Fruit fly (Drosophila melanogaster): ENCODE measurements around the gene RhoGDI.

RhoGDI gene

DNA sequence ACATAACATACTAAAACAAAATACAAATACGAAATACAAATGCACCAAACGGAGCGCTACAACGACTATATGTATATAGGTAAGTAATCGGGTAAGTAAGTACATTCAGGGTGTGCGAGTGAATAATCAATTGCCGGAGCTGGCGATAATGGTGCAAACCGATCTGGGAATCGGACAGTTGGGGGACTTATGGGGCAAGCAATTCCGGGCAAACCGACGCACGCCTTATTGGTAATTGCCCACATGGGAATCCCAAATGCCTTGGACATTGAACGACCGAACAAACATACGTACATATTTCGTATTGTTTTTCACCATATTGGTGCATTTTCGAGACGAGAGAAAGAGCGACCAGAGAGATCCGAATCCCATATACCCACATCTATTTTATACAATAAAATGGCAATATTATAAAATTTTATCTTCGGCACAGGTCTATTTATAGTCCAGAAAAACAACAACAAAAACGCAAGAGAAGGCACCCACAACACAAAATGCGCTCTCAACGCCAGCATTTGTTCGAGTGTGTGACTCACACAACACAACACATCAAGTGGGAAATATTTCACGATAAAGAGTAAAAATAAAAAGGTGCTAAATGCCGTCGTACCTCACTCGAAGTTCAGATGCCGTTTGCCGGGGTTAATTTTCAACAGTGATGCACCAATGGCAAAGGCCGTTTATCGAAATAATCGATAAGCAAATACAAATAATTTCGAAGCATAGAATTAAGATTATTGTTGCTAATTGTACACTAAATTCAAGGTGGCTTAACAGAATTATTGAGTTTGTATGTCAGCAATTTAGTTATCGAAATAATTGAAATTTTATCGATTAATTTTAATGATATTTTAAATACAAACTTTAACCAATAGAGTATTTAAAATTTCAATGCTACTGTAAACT is 28.1 kb upstream of the RhoGDI start:
- TF ChIP-seq dl (GFP tag; optimal IDR thresholded peaks at IDR 0.05; ENCODE audit: insufficient read depth in 1 of 2, partially characterized antibody in 2 of 2): peak in 1 of 2 experiments; percentile 8
- TF ChIP-seq h (GFP tag; optimal IDR thresholded peaks at IDR 0.05): peak; percentile 57
- TF ChIP-seq Hnf4 (GFP tag; optimal IDR thresholded peaks at IDR 0.05): peak; percentile 31
- peak; percentile 41 for TF ChIP-seq Rel (GFP tag; optimal IDR thresholded peaks at IDR 0.05)
- peak; percentile 100 for TF ChIP-seq Rel (tag; optimal IDR thresholded peaks at IDR 0.05)
- TF ChIP-seq Dfd (GFP tag; optimal IDR thresholded peaks at IDR 0.05): no peak
- no peak for TF ChIP-seq Mio (GFP tag; optimal IDR thresholded peaks at IDR 0.05)
- TF ChIP-seq ey (GFP tag; optimal IDR thresholded peaks at IDR 0.05): peak; percentile 19
- TF ChIP-seq rgr (GFP tag; optimal IDR thresholded peaks at IDR 0.05): peak; percentile 7
- peak in 1 of 2 experiments; percentile 35 for TF ChIP-seq foxo (GFP tag; optimal IDR thresholded peaks at IDR 0.05)

DNA sequence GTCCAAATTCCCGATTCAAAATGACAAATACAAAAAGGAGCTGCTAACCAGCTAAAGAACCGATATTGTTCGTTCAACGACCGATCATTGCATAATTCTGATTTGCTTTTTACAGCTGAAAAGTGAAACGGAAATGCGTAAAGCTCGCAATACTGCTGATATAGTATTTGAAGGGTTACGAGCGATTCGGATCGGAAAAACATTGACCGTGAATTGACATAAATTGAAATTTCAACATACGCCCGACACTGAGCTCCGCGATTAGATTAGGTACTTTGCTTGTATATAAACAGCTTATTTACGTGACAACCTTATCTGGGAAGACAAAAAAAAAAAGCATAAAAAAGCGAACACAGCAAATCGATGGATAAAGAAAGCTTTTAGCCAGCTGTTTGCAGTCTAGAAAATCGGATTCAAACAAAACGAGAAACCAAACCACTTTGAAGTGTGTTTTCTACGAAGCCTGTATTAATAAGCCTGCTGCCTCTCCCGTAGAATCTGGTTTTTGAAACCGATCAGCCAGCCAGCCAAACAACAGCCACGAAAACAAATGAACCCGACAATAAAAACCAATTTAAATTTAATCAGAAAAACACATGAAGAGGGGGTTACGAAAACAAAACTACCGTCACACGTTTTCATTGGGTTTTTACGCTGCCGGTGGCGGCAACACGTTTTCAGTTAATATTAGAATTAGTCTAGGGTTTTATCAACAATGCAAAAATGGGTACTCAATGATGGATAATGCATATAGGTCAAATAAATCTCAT is 26.9 kb upstream of the RhoGDI start:
- no peak for TF ChIP-seq sv (GFP tag; optimal IDR thresholded peaks at IDR 0.05)
- TF ChIP-seq Myc (optimal IDR thresholded peaks at IDR 0.05): no peak
- TF ChIP-seq Rel (GFP tag; optimal IDR thresholded peaks at IDR 0.05): no peak
- peak; percentile 71 for TF ChIP-seq Rel (tag; optimal IDR thresholded peaks at IDR 0.05)

DNA sequence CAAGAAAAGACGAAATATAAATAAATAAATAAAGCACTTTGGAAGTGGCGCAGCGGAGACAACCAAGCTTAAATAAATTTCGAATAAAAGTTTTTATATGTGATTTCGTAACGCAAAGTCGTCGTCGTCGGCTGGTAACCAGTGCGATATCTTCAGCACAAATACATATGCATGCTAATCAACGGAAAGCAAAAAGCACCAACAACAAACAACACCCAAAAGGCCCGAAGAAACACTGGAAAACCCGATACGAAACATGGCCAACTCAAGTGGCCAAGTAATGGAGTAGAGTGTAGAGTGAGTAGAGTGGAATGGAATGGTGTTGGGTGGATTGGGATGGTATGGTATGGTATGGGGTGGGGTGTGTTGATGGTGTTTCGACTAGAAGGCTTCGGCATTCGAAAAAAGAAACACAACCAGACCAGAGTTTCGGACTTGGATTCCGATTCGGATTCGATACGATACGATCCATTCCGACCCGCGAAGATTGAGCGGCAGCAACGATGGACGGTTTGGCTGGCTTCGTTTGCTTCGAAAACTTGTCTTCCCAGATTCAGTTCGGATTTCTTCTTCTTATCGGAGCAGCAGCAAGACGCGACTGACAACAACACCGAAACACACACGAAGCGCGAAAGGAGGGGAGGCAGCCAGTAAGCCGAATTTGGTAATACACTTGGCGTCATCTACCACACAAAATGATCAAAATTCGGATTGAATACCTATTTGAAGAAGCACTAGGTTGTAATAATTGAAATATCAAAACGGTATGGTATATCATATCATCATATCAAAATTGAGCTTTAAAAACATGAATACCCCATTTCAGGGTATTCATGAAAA is 25.8 kb upstream of the RhoGDI start:
- TF ChIP-seq tai (GFP tag; optimal IDR thresholded peaks at IDR 0.05): peak; percentile 95
- TF ChIP-seq brk (GFP tag; optimal IDR thresholded peaks at IDR 0.05): peak; percentile 91
- TF ChIP-seq Myc (optimal IDR thresholded peaks at IDR 0.05): no peak
- TF ChIP-seq sv (GFP tag; optimal IDR thresholded peaks at IDR 0.05): peak; percentile 92
- peak; percentile 96 for TF ChIP-seq Rel (GFP tag; optimal IDR thresholded peaks at IDR 0.05)
- peak; percentile 73 for TF ChIP-seq Rel (tag; optimal IDR thresholded peaks at IDR 0.05)
- TF ChIP-seq HLH106 (tag; optimal IDR thresholded peaks at IDR 0.05): peak; percentile 96
- TF ChIP-seq Dif (GFP tag; optimal IDR thresholded peaks at IDR 0.05; ENCODE audit: partially characterized antibody): peak; percentile 5
- no peak for TF ChIP-seq dl (GFP tag; optimal IDR thresholded peaks at IDR 0.05; ENCODE audit: insufficient read depth in 1 of 2, partially characterized antibody in 2 of 2)
- no peak for TF ChIP-seq N (GFP tag; optimal IDR thresholded peaks at IDR 0.05)
- TF ChIP-seq dmrt93B (GFP tag; optimal IDR thresholded peaks at IDR 0.05): peak; percentile 82
- TF ChIP-seq Sp1 (GFP tag; optimal IDR thresholded peaks at IDR 0.05): peak; percentile 98
- no peak for TF ChIP-seq lola (GFP tag; optimal IDR thresholded peaks at IDR 0.05)
- TF ChIP-seq Dfd (GFP tag; optimal IDR thresholded peaks at IDR 0.05): no peak
- no peak for TF ChIP-seq Abd-B (GFP tag; optimal IDR thresholded peaks at IDR 0.05)
- TF ChIP-seq Hr83 (GFP tag; optimal IDR thresholded peaks at IDR 0.05; ENCODE audit: poor library complexity, severe bottlenecking): peak; percentile 64
- peak; percentile 98 for TF ChIP-seq Hnf4 (GFP tag; optimal IDR thresholded peaks at IDR 0.05)
- peak; percentile 99 for TF ChIP-seq rgr (GFP tag; optimal IDR thresholded peaks at IDR 0.05)
- TF ChIP-seq jim (GFP tag; optimal IDR thresholded peaks at IDR 0.05): peak; percentile 22
- TF ChIP-seq br (GFP tag; optimal IDR thresholded peaks at IDR 0.05): peak; percentile 99
- peak; percentile 98 for TF ChIP-seq CG32264 (GFP tag; optimal IDR thresholded peaks at IDR 0.05)
- peak; percentile 97 for TF ChIP-seq fru (GFP tag; optimal IDR thresholded peaks at IDR 0.05)
- peak; percentile 87 for TF ChIP-seq Mio (GFP tag; optimal IDR thresholded peaks at IDR 0.05)
- peak; percentile 87 for TF ChIP-seq dsf (GFP tag; optimal IDR thresholded peaks at IDR 0.05; ENCODE audit: borderline replicate concordance)
- peak; percentile 99 for TF ChIP-seq woc (GFP tag; optimal IDR thresholded peaks at IDR 0.05)
- TF ChIP-seq GATAd (GFP tag; optimal IDR thresholded peaks at IDR 0.05): no peak
- TF ChIP-seq Hr78 (GFP tag; optimal IDR thresholded peaks at IDR 0.05): no peak
- peak; percentile 99 for TF ChIP-seq OdsH (GFP tag; optimal IDR thresholded peaks at IDR 0.05)
- peak; percentile 93 to 98 for TF ChIP-seq foxo (GFP tag; optimal IDR thresholded peaks at IDR 0.05)
- TF ChIP-seq pan (optimal IDR thresholded peaks at IDR 0.05): no peak
- TF ChIP-seq usp (GFP tag; optimal IDR thresholded peaks at IDR 0.05): no peak
- peak; percentile 98 for TF ChIP-seq sage (GFP tag; optimal IDR thresholded peaks at IDR 0.05)
- TF ChIP-seq Vsx2 (GFP tag; optimal IDR thresholded peaks at IDR 0.05; ENCODE audit: partially characterized antibody): peak; percentile 90
- peak; percentile 99 for TF ChIP-seq h (GFP tag; optimal IDR thresholded peaks at IDR 0.05)
- TF ChIP-seq ey (GFP tag; optimal IDR thresholded peaks at IDR 0.05): peak; percentile 99
- TF ChIP-seq psq (GFP tag; optimal IDR thresholded peaks at IDR 0.05): peak; percentile 98
- peak; percentile 90 for TF ChIP-seq Jra (GFP tag; optimal IDR thresholded peaks at IDR 0.05)
- TF ChIP-seq CG9705 (GFP tag; optimal IDR thresholded peaks at IDR 0.05): peak; percentile 7
- peak; percentile 65 for TF ChIP-seq CrebA (GFP tag; optimal IDR thresholded peaks at IDR 0.05; ENCODE audit: borderline replicate concordance)

Data from whole organism, wandering third instar larva.